Worm (Caenorhabditis elegans) whole organism, midembryonic: Measurements from ENCODE around the gene B0250.18.

Source experiments
- ref-1 ChIP-seq: fragments of 200-800 bp; sonication (Bioruptor generic); conservative IDR thresholded peaks from 2 replicates; pipeline ENCODE4 v1.3.6; 2022; ENCODE audit warnings: missing genetic modification reagents, missing genetic modification characterization, missing compliant biosample characterization
- tab-1 ChIP-seq: fragments of 200-800 bp; sonication (Bioruptor generic); IDR thresholded peaks from 2 replicates; pipeline ENCODE4 v1.3.6; 2022; ENCODE audit warnings: missing genetic modification characterization, missing compliant biosample characterization

- TF ChIP-seq tab-1 (no peak), ref-1 (GFP tag; lab: Robert Waterston, UW) (no peak)
Measured at ce11 chrV:20500405-20500804, 39.7 kb upstream of the B0250.18 start, which contains the start of gene dct-14.
